Fruit fly (Drosophila melanogaster) whole organism, wandering third instar larva: ENCODE results near the gene CG31624.
A peak's percentile ranks its signal among the peaks of the same experiment; 100 is the strongest.

Experiments used
- Abd-B ChIP-seq: fragments of >200 bp; optimal IDR thresholded peaks from 2 replicates; lab custom pipeline; 2017; ENCODE audit warnings: missing biosample characterization, missing genetic modification characterization
- CG9705 ChIP-seq: fragments of 200-800 bp; sonication (Bioruptor generic); optimal IDR thresholded peaks from 2 replicates; lab custom pipeline; 2018; ENCODE audit warnings: missing biosample characterization, mild to moderate bottlenecking, missing genetic modification characterization
- CrebA ChIP-seq: fragments of 200-800 bp; sonication (Bioruptor generic); optimal IDR thresholded peaks from 2 replicates; lab custom pipeline; 2016; ENCODE audit warnings: missing biosample characterization, mild to moderate bottlenecking, missing genetic modification characterization, borderline replicate concordance
- Dfd ChIP-seq: fragments of >200 bp; optimal IDR thresholded peaks from 2 replicates; lab custom pipeline; 2017; ENCODE audit warnings: missing biosample characterization, missing genetic modification characterization
- Dif ChIP-seq: fragments of 200-275, 200-300 bp; sonication (Bioruptor generic); optimal IDR thresholded peaks from 2 replicates; lab custom pipeline; 2018; ENCODE audit warnings: missing biosample characterization, missing genetic modification characterization; ENCODE audit not compliant: partially characterized antibody
- GATAd ChIP-seq: sonication (Bioruptor generic); optimal IDR thresholded peaks from 2 replicates; lab custom pipeline; 2016; ENCODE audit warnings: missing biosample characterization, missing genetic modification characterization
- HLH106 ChIP-seq: fragments of 200-800 bp; optimal IDR thresholded peaks from 3 replicates; lab custom pipeline; 2019; ENCODE audit warnings: missing biosample characterization, mild to moderate bottlenecking, missing genetic modification characterization, moderate library complexity
- Hnf4 ChIP-seq: fragments of 200-800 bp; sonication (Bioruptor generic); optimal IDR thresholded peaks from 2 replicates; lab custom pipeline; 2016; ENCODE audit warnings: missing biosample characterization, mild to moderate bottlenecking, missing genetic modification characterization
- Hr78 ChIP-seq: fragments of >200 bp; optimal IDR thresholded peaks from 2 replicates; lab custom pipeline; 2017; ENCODE audit warnings: missing biosample characterization, missing genetic modification characterization
- Hr83 ChIP-seq: fragments of 200-300 bp; sonication (Bioruptor generic); optimal IDR thresholded peaks from 2 replicates; lab custom pipeline; 2016; ENCODE audit warnings: missing biosample characterization, mild to moderate bottlenecking, missing genetic modification characterization, moderate library complexity; ENCODE audit not compliant: poor library complexity, severe bottlenecking
- Jra ChIP-seq: sonication (Bioruptor generic); optimal IDR thresholded peaks from 2 replicates; lab custom pipeline; 2016; ENCODE audit warnings: missing biosample characterization, missing genetic modification characterization
- Mio ChIP-seq: sonication (Bioruptor generic); optimal IDR thresholded peaks from 2 replicates; lab custom pipeline; 2016; ENCODE audit warnings: missing biosample characterization, missing genetic modification characterization
- Myc ChIP-seq: fragments of >200 bp; optimal IDR thresholded peaks from 2 replicates; lab custom pipeline; 2017
- OdsH ChIP-seq: fragments of 200-800 bp; sonication (Bioruptor generic); optimal IDR thresholded peaks from 2 replicates; lab custom pipeline; 2016; ENCODE audit warnings: missing biosample characterization, mild to moderate bottlenecking, missing genetic modification characterization
- Rel ChIP-seq, 2 experiments: fragments of 200-800 bp; sonication (Bioruptor generic) in 1 of 2; optimal IDR thresholded peaks; 2 replicates in 1 of 2; 3 replicates in 1 of 2; lab custom pipeline; 2016 to 2019; ENCODE audit warnings: mild to moderate bottlenecking in 2 of 2, missing biosample characterization in 2 of 2, missing genetic modification characterization in 2 of 2, moderate library complexity in 1 of 2
- Sp1 ChIP-seq: fragments of 200-800 bp; sonication (Bioruptor generic); optimal IDR thresholded peaks from 3 replicates; lab custom pipeline; 2019; ENCODE audit warnings: missing biosample characterization, mild to moderate bottlenecking, missing genetic modification characterization, moderate library complexity
- Vsx2 ChIP-seq: fragments of 200-300, 225-300 bp; sonication (Bioruptor generic); optimal IDR thresholded peaks from 2 replicates; lab custom pipeline; 2018; ENCODE audit warnings: missing biosample characterization, missing genetic modification characterization; ENCODE audit not compliant: partially characterized antibody
- br ChIP-seq: fragments of 200-800 bp; sonication (Bioruptor generic); optimal IDR thresholded peaks from 2 replicates; lab custom pipeline; 2016; ENCODE audit warnings: missing biosample characterization, missing genetic modification characterization
- brk ChIP-seq: fragments of 200-800 bp; sonication (Bioruptor generic); optimal IDR thresholded peaks from 2 replicates; lab custom pipeline; 2016; ENCODE audit warnings: missing biosample characterization, mild to moderate bottlenecking, missing genetic modification characterization
- dl ChIP-seq, 2 experiments: fragments of 175-275, 200-275 bp in 1 of 2; fragments of 200-275 bp in 1 of 2; sonication (Bioruptor generic); optimal IDR thresholded peaks; lab custom pipeline; 2018; ENCODE audit warnings: mild to moderate bottlenecking in 2 of 2, missing biosample characterization in 2 of 2, missing genetic modification characterization in 2 of 2, moderate library complexity in 2 of 2; ENCODE audit not compliant: partially characterized antibody in 2 of 2, insufficient read depth in 1 of 2
- dmrt93B ChIP-seq: fragments of 200-800 bp; sonication (Bioruptor generic); optimal IDR thresholded peaks from 2 replicates; lab custom pipeline; 2018; ENCODE audit warnings: missing biosample characterization, mild to moderate bottlenecking, missing genetic modification characterization
- dsf ChIP-seq: sonication (Bioruptor generic); optimal IDR thresholded peaks from 2 replicates; lab custom pipeline; 2016; ENCODE audit warnings: missing biosample characterization, missing genetic modification characterization, borderline replicate concordance
- ey ChIP-seq: fragments of 200-800 bp; sonication (Bioruptor generic); optimal IDR thresholded peaks from 2 replicates; lab custom pipeline; 2016; ENCODE audit warnings: missing biosample characterization, missing genetic modification characterization
- foxo ChIP-seq, 2 experiments: fragments of 200-800 bp; sonication (Bioruptor generic); optimal IDR thresholded peaks; 2 replicates in 1 of 2; 3 replicates in 1 of 2; lab custom pipeline; 2016 to 2017; ENCODE audit warnings: missing biosample characterization in 2 of 2, missing genetic modification characterization in 2 of 2
- fru ChIP-seq: fragments of 200-800 bp; sonication (Bioruptor generic); optimal IDR thresholded peaks from 3 replicates; lab custom pipeline; 2016; ENCODE audit warnings: missing biosample characterization, mild to moderate bottlenecking, missing genetic modification characterization
- h ChIP-seq: fragments of 200-800 bp; sonication (Bioruptor generic); optimal IDR thresholded peaks from 3 replicates; lab custom pipeline; 2016; ENCODE audit warnings: missing biosample characterization, mild to moderate bottlenecking, missing genetic modification characterization
- jim ChIP-seq: fragments of 175-275, 200-325 bp; sonication (Bioruptor generic); optimal IDR thresholded peaks from 2 replicates; lab custom pipeline; 2016; ENCODE audit warnings: missing biosample characterization, mild to moderate bottlenecking, missing genetic modification characterization
- lola ChIP-seq: fragments of >200 bp; optimal IDR thresholded peaks from 2 replicates; lab custom pipeline; 2017; ENCODE audit warnings: missing biosample characterization, missing genetic modification characterization
- pan ChIP-seq: fragments of >200 bp; optimal IDR thresholded peaks from 2 replicates; lab custom pipeline; 2017
- psq ChIP-seq: fragments of 200-800 bp; sonication (Bioruptor generic); optimal IDR thresholded peaks from 3 replicates; lab custom pipeline; 2017; ENCODE audit warnings: missing biosample characterization, mild to moderate bottlenecking, missing genetic modification characterization, moderate library complexity
- rgr ChIP-seq: fragments of 200-800 bp; sonication (Bioruptor generic); optimal IDR thresholded peaks from 3 replicates; lab custom pipeline; 2016; ENCODE audit warnings: missing biosample characterization, mild to moderate bottlenecking, missing genetic modification characterization
- sage ChIP-seq: fragments of 200-800 bp; sonication (Bioruptor generic); optimal IDR thresholded peaks from 2 replicates; lab custom pipeline; 2016; ENCODE audit warnings: missing biosample characterization, mild to moderate bottlenecking, missing genetic modification characterization
- sv ChIP-seq: fragments of 200-800 bp; sonication (Bioruptor generic); optimal IDR thresholded peaks from 3 replicates; lab custom pipeline; 2016; ENCODE audit warnings: missing biosample characterization, missing genetic modification characterization
- tai ChIP-seq: sonication (Bioruptor generic); optimal IDR thresholded peaks from 2 replicates; lab custom pipeline; 2016; ENCODE audit warnings: missing biosample characterization, missing genetic modification characterization
- usp ChIP-seq: fragments of >200 bp; optimal IDR thresholded peaks from 2 replicates; lab custom pipeline; 2017; ENCODE audit warnings: missing biosample characterization, missing genetic modification characterization
- woc ChIP-seq: sonication (Bioruptor generic); optimal IDR thresholded peaks from 2 replicates; lab custom pipeline; 2016; ENCODE audit warnings: missing biosample characterization, mild to moderate bottlenecking, missing genetic modification characterization

The CG31624 gene

dm6 chr2L:21158554-21158953 lies 41.6 kb downstream of the CG31624 start, which contains the start of the genes Coq3 and Pld3 (continued):
- no peak for TF ChIP-seq Vsx2 (GFP tag; lab: Kevin White, UChicago)
- peak; percentile 91 for TF ChIP-seq CG9705 (GFP tag; lab: Kevin White, UChicago)
- TF ChIP-seq Sp1 (GFP tag; lab: Kevin White, UChicago): peak; percentile 95
- TF ChIP-seq Myc: no peak
- no peak for TF ChIP-seq Hr78 (GFP tag; lab: Kevin White, UChicago)
- TF ChIP-seq Rel (GFP tag; optimal IDR thresholded peaks at IDR 0.05; lab: Kevin White, UChicago): no peak
- TF ChIP-seq Rel (tag; optimal IDR thresholded peaks at IDR 0.05; lab: Kevin White, UChicago): peak; percentile 83
- no peak for TF ChIP-seq sage
- TF ChIP-seq jim (GFP tag; lab: Kevin White, UChicago): no peak
- TF ChIP-seq brk (GFP tag; lab: Kevin White, UChicago): no peak
- TF ChIP-seq dmrt93B (GFP tag; lab: Kevin White, UChicago): peak; percentile 82
- TF ChIP-seq Hr83 (GFP tag; lab: Kevin White, UChicago): peak; percentile 85

dm6 chr2L:21156156-21157040 lies 43.8 kb downstream of the CG31624 start, which contains the start of the genes Mpp6 and E2f2:
Gene Mpp6, plus strand, starts transcription at chr2L:21156288.
Gene E2f2, minus strand, starts transcription at chr2L:21156749.
- TF ChIP-seq HLH106 (tag; lab: Kevin White, UChicago) (peak; percentile 45), Hr78 (GFP tag; lab: Kevin White, UChicago) (no peak), Rel (GFP tag; optimal IDR thresholded peaks at IDR 0.05; lab: Kevin White, UChicago) (no peak), Rel (tag; optimal IDR thresholded peaks at IDR 0.05; lab: Kevin White, UChicago) (peak; percentile 13), dmrt93B (GFP tag; lab: Kevin White, UChicago) (peak; percentile 16), foxo (GFP tag; optimal IDR thresholded peaks at IDR 0.05; lab: Kevin White, UChicago) (peak in 1 of 2 experiments; percentile 33), Sp1 (GFP tag; lab: Kevin White, UChicago) (peak; percentile 6), ey (GFP tag; lab: Kevin White, UChicago) (peak; percentile 19), woc (GFP tag; lab: Kevin White, UChicago) (peak; percentile 50), Hr83 (GFP tag; lab: Kevin White, UChicago) (peak; percentile 74), CG9705 (GFP tag; lab: Kevin White, UChicago) (peak; percentile 24), fru (GFP tag; lab: Kevin White, UChicago) (no peak), rgr (peak; percentile 59), Jra (GFP tag; lab: Kevin White, UChicago) (peak; percentile 61), OdsH (GFP tag; lab: Kevin White, UChicago) (peak; percentile 32), psq (GFP tag; lab: Kevin White, UChicago) (peak; percentile 92), usp (no peak), br (GFP tag; lab: Kevin White, UChicago) (no peak), Hnf4 (GFP tag; lab: Kevin White, UChicago) (peak; percentile 77), Myc (peak; percentile 76)

DNA sequence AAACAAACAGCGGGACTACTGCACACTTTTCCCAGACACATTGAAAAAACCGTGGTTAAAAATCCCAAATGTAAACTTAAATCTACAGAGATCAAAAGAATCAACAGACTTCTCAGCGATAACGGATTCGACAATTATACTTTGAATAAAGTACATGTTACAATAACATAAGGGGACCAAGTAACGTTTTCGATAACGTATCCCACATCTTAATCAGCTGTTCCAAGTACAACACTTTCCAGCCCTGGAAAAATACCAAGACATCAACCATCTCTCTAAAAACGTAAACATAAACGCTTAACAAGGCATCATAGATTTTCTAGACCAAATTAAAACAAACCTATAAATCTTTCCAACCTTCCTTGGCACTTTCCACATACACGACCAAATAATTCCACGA lies 46.3 kb downstream of the CG31624 start:
- TF ChIP-seq Rel (GFP tag; optimal IDR thresholded peaks at IDR 0.05; lab: Kevin White, UChicago) (no peak), Rel (tag; optimal IDR thresholded peaks at IDR 0.05; lab: Kevin White, UChicago) (peak; percentile 62), Hnf4 (GFP tag; lab: Kevin White, UChicago) (no peak), brk (GFP tag; lab: Kevin White, UChicago) (peak; percentile 55)

- TF ChIP-seq jim (GFP tag; lab: Kevin White, UChicago) (no peak), sv (GFP tag; lab: Kevin White, UChicago) (peak; percentile 46), tai (GFP tag; lab: Kevin White, UChicago) (peak; percentile 14), h (GFP tag; lab: Kevin White, UChicago) (no peak), rgr (peak; percentile 25), Mio (GFP tag; lab: Kevin White, UChicago) (no peak), dl (GFP tag; optimal IDR thresholded peaks at IDR 0.05; lab: Kevin White, UChicago; ENCODE audit: insufficient read depth in 1 of 2, partially characterized antibody in 2 of 2) (no peak), sage (no peak), woc (GFP tag; lab: Kevin White, UChicago) (peak; percentile 62), dsf (GFP tag; lab: Kevin White, UChicago) (no peak), Dfd (GFP tag; lab: Kevin White, UChicago) (no peak), Hnf4 (GFP tag; lab: Kevin White, UChicago) (peak; percentile 44), CrebA (GFP tag; lab: Kevin White, UChicago) (no peak), br (GFP tag; lab: Kevin White, UChicago) (no peak), pan (lab: Kevin White, UChicago) (no peak), Vsx2 (GFP tag; lab: Kevin White, UChicago) (no peak), dmrt93B (GFP tag; lab: Kevin White, UChicago) (no peak), GATAd (no peak), Dif (GFP tag; lab: Kevin White, UChicago) (no peak), Hr83 (GFP tag; lab: Kevin White, UChicago) (peak; percentile 48), usp (no peak), Myc (no peak), Abd-B (GFP tag; lab: Kevin White, UChicago) (no peak), HLH106 (tag; lab: Kevin White, UChicago) (peak; percentile 39), lola (no peak), CG9705 (GFP tag; lab: Kevin White, UChicago) (peak; percentile 4)
These were observed 51.1 kb downstream of the CG31624 start for dm6 chr2L:21149053-21149452.
